Worm (Caenorhabditis elegans) whole organism, L3 larva: ENCODE measurements around the gene sra-34.
A peak's percentile ranks its signal among the peaks of the same experiment; 100 is the strongest.

Experiments
- R02D3.7 ChIP-seq: fragments of 150-350 bp; optimal IDR thresholded peaks from 2 replicates; lab custom pipeline; 2014; ENCODE audit warnings: missing biosample characterization, missing genetic modification characterization
- aly-2 ChIP-seq: fragments of 150-350 bp; optimal IDR thresholded peaks from 2 replicates; lab custom pipeline; 2014; ENCODE audit warnings: missing biosample characterization, missing genetic modification characterization
- ama-1 ChIP-seq: fragments of 150-350 bp; optimal IDR thresholded peaks from 2 replicates; lab custom pipeline; 2018
- ceh-9 ChIP-seq: sonication (generic microtip); optimal IDR thresholded peaks from 2 replicates; lab custom pipeline; 2018; ENCODE audit warnings: missing biosample characterization, missing genetic modification characterization
- daf-12 ChIP-seq: fragments of 150-350 bp; optimal IDR thresholded peaks from 2 replicates; lab custom pipeline; 2014; ENCODE audit warnings: missing biosample characterization, missing genetic modification reagents, missing genetic modification characterization
- egl-27 ChIP-seq: sonication (generic microtip); optimal IDR thresholded peaks from 4 replicates; lab custom pipeline; 2017; ENCODE audit warnings: missing biosample characterization, missing genetic modification reagents, missing genetic modification characterization
- egl-5 ChIP-seq: fragments of 150-350 bp; optimal IDR thresholded peaks from 2 replicates; lab custom pipeline; 2017; ENCODE audit warnings: missing biosample characterization, missing genetic modification reagents, missing genetic modification characterization, inconsistent platforms
- elt-1 ChIP-seq: fragments of 150-350 bp; optimal IDR thresholded peaks from 2 replicates; lab custom pipeline; 2014; ENCODE audit warnings: missing biosample characterization, missing genetic modification characterization
- elt-2 ChIP-seq: sonication (generic microtip); optimal IDR thresholded peaks from 2 replicates; lab custom pipeline; 2016; ENCODE audit warnings: missing genetic modification reagents, mild to moderate bottlenecking, missing genetic modification characterization, missing compliant biosample characterization
- elt-3 ChIP-seq, 3 experiments: fragments of 150-350 bp in 1 of 3; sonication (generic microtip) in 2 of 3; optimal IDR thresholded peaks; 2 replicates in 2 of 3; 4 replicates in 1 of 3; lab custom pipeline; 2014 to 2017; ENCODE audit warnings: missing biosample characterization in 3 of 3, missing genetic modification characterization in 3 of 3
- fkh-10 ChIP-seq: sonication (generic microtip); optimal IDR thresholded peaks from 2 replicates; lab custom pipeline; 2017; ENCODE audit warnings: missing biosample characterization, missing genetic modification reagents, missing genetic modification characterization
- fos-1 ChIP-seq: fragments of 150-350 bp; optimal IDR thresholded peaks from 2 replicates; lab custom pipeline; 2014; ENCODE audit warnings: missing biosample characterization, missing genetic modification characterization
- hmg-11 ChIP-seq: sonication (generic microtip); optimal IDR thresholded peaks from 2 replicates; lab custom pipeline; 2016; ENCODE audit warnings: missing genetic modification characterization, missing compliant biosample characterization
- lin-15B ChIP-seq: fragments of 150-350 bp; optimal IDR thresholded peaks from 2 replicates; lab custom pipeline; 2014; ENCODE audit warnings: missing biosample characterization, missing genetic modification characterization
- lin-39 ChIP-seq: fragments of 150-350 bp; optimal IDR thresholded peaks from 2 replicates; lab custom pipeline; 2018; ENCODE audit warnings: missing biosample characterization, missing genetic modification reagents, missing genetic modification characterization
- lsy-12 ChIP-seq: sonication (generic microtip); optimal IDR thresholded peaks from 2 replicates; lab custom pipeline; 2016; ENCODE audit warnings: mild to moderate bottlenecking, missing genetic modification characterization, missing compliant biosample characterization
- mml-1 ChIP-seq: fragments of 150-350 bp; sonication (generic microtip); optimal IDR thresholded peaks from 3 replicates; lab custom pipeline; 2014; ENCODE audit warnings: missing biosample characterization, missing genetic modification characterization
- nfya-1 ChIP-seq: sonication (generic microtip); optimal IDR thresholded peaks from 2 replicates; lab custom pipeline; 2017; ENCODE audit warnings: missing genetic modification characterization, mild to moderate bottlenecking, missing compliant biosample characterization, antibody characterized with exemption, moderate library complexity; ENCODE audit not compliant: insufficient read depth
- nhr-11 ChIP-seq: fragments of 150-350 bp; optimal IDR thresholded peaks from 2 replicates; lab custom pipeline; 2014; ENCODE audit warnings: missing biosample characterization, missing genetic modification characterization
- nhr-12 ChIP-seq: fragments of 150-350 bp; optimal IDR thresholded peaks from 2 replicates; lab custom pipeline; 2014; ENCODE audit warnings: missing biosample characterization, missing genetic modification characterization
- nhr-237 ChIP-seq: fragments of 150-350 bp; optimal IDR thresholded peaks from 2 replicates; lab custom pipeline; 2014; ENCODE audit warnings: missing biosample characterization, missing genetic modification characterization
- nhr-25 ChIP-seq: sonication (generic microtip); optimal IDR thresholded peaks from 2 replicates; lab custom pipeline; 2017; ENCODE audit warnings: missing biosample characterization, missing genetic modification characterization
- nhr-28 ChIP-seq: fragments of 150-350 bp; optimal IDR thresholded peaks from 2 replicates; lab custom pipeline; 2014; ENCODE audit warnings: missing biosample characterization, missing genetic modification characterization
- nhr-43 ChIP-seq: sonication (generic microtip); optimal IDR thresholded peaks from 2 replicates; lab custom pipeline; 2016; ENCODE audit warnings: mild to moderate bottlenecking, missing genetic modification characterization, missing compliant biosample characterization; ENCODE audit not compliant: poor library complexity, severe bottlenecking
- nhr-67 ChIP-seq: fragments of 150-350 bp; optimal IDR thresholded peaks from 2 replicates; lab custom pipeline; 2014; ENCODE audit warnings: missing biosample characterization, missing genetic modification characterization
- nhr-77 ChIP-seq: fragments of 150-350 bp; optimal IDR thresholded peaks from 2 replicates; lab custom pipeline; 2014; ENCODE audit warnings: missing biosample characterization, missing genetic modification characterization
- pha-4 ChIP-seq: fragments of 150-350 bp; optimal IDR thresholded peaks from 2 replicates; lab custom pipeline; 2014; ENCODE audit warnings: missing biosample characterization, missing genetic modification reagents, missing genetic modification characterization
- sea-2 ChIP-seq: fragments of 150-350 bp; sonication (generic microtip); optimal IDR thresholded peaks from 4 replicates; lab custom pipeline; 2014; ENCODE audit warnings: missing biosample characterization, missing genetic modification reagents, missing genetic modification characterization
- snpc-4 ChIP-seq: fragments of 150-350 bp; optimal IDR thresholded peaks from 2 replicates; lab custom pipeline; 2014; ENCODE audit warnings: missing biosample characterization, missing genetic modification characterization
- unc-62 ChIP-seq: fragments of 150-350 bp; sonication (generic microtip); optimal IDR thresholded peaks from 4 replicates; lab custom pipeline; 2014; ENCODE audit warnings: missing biosample characterization, missing genetic modification reagents, missing genetic modification characterization
- zag-1 ChIP-seq: fragments of 150-350 bp; optimal IDR thresholded peaks from 2 replicates; lab custom pipeline; 2014; ENCODE audit warnings: missing biosample characterization, missing genetic modification characterization
- ztf-4 ChIP-seq: fragments of 150-350 bp; optimal IDR thresholded peaks from 2 replicates; lab custom pipeline; 2014; ENCODE audit warnings: missing biosample characterization, missing genetic modification characterization

sra-34 gene

ce11 chrII:4581090-4581489 lies 37.6 kb upstream of the sra-34 start:
- TF ChIP-seq nhr-67 (tag; lab: Kevin White, UChicago): no peak
- no peak for TF ChIP-seq aly-2 (tag; lab: Kevin White, UChicago)
- TF ChIP-seq daf-12: no peak
- TF ChIP-seq nhr-77 (tag; lab: Kevin White, UChicago): no peak
- no peak for TF ChIP-seq nhr-11 (tag; lab: Kevin White, UChicago)
- TF ChIP-seq nhr-12 (tag; lab: Kevin White, UChicago): no peak
- no peak for TF ChIP-seq zag-1 (tag; lab: Kevin White, UChicago)
- no peak for TF ChIP-seq fos-1 (tag; lab: Kevin White, UChicago)
- TF ChIP-seq nhr-43: no peak
- TF ChIP-seq lin-15B (tag; lab: Kevin White, UChicago): no peak
- TF ChIP-seq ama-1 (lab: Kevin White, UChicago): no peak
- no peak for TF ChIP-seq nhr-25 (tag; lab: Kevin White, UChicago)
- TF ChIP-seq nfya-1: no peak
- no peak for TF ChIP-seq ceh-9 (tag; lab: Kevin White, UChicago)
- no peak for TF ChIP-seq egl-5
- no peak for TF ChIP-seq nhr-237
- TF ChIP-seq elt-1 (tag; lab: Kevin White, UChicago): no peak
- TF ChIP-seq sea-2 (GFP tag; lab: Kevin White, UChicago): no peak
- TF ChIP-seq, all 47 proteins: peak for 0

DNA sequence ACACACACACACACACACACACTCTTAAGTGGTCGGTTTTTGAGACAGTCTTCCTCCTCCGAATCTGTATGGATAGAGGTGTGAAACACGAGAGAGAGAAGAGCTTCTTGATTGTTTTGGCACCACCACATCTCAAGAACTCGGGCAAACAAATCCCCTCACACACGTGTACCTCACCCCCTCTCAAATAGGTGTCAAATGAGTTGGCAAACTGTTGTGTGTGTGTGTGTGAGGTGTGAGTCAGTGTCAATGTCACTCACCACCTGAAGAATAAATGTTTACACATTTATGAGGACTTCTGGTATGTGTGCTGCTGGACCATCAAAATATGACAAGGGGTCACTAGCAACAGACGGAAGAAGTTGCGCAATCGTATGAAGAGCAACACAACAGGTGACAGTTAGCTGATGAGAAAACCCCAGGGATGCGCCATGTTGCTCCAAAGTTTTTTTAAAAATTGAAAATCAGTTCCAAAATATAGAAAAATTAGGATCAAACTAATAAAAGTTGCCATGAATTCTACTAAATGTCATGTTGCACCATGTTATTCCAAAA lies 36.5 kb upstream of the sra-34 start:
- TF ChIP-seq pha-4 (tag; lab: Kevin White, UChicago) (peak; percentile 77), snpc-4 (tag; lab: Kevin White, UChicago) (no peak)

- TF ChIP-seq nhr-12 (tag; lab: Kevin White, UChicago) (no peak), unc-62 (peak; percentile 58)
- TF ChIP-seq, all 47 proteins: peak for 1
Measured at ce11 chrII:4579375-4579774, 35.9 kb upstream of the sra-34 start.

- TF ChIP-seq lin-15B (tag; lab: Kevin White, UChicago) (no peak), egl-27 (no peak), ama-1 (lab: Kevin White, UChicago) (no peak), snpc-4 (tag; lab: Kevin White, UChicago) (no peak), R02D3.7 (tag; lab: Kevin White, UChicago) (no peak), elt-1 (tag; lab: Kevin White, UChicago) (no peak)
Measured at ce11 chrII:4577391-4577790, 33.9 kb upstream of the sra-34 start.

DNA sequence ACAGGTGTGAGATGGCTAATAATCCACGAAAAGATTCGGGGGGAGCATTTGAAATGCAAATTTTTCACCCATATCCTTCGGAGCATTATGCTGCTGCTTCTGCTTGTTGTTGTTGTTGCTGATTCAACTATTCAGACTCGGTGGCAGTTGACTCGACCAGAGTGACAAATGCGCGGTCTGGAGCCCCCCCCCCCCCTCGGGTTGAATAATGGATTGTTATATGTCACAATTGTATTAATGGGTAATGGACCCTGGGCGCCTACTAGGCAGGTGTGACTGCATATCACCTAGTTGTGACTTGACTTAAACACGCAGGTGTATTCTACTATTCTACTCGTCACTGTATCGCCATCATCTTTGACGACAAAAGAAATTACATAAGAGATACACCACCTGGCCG lies 32.1 kb upstream of the sra-34 start:
- peak; percentile 79 for TF ChIP-seq lin-39
- TF ChIP-seq aly-2 (tag; lab: Kevin White, UChicago): no peak
- TF ChIP-seq nhr-67 (tag; lab: Kevin White, UChicago): no peak
- TF ChIP-seq lsy-12 (tag; lab: Kevin White, UChicago): peak; percentile 25
- no peak for TF ChIP-seq snpc-4 (tag; lab: Kevin White, UChicago)

DNA sequence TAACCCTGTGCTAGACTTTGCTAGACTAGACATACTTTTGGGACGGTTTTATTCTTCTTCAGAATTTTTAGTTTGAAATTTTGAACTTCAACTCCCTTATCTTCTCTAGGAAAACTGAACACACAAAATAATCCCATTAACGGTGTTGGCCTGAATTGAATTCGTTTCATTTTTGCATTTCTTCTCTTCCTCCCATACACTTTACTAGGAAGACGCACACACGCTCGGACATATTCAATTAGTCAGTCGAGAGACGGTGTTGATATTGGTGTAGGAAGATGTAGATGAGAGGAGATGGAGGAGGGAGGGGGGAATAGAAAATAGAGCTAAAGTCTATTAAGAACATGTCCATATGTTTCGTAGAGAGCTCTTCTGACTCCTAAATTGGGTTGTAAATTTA lies 31.2 kb upstream of the sra-34 start:
- TF ChIP-seq fkh-10 (GFP tag; lab: Kevin White, UChicago) (no peak), nfya-1 (no peak), mml-1 (tag; lab: Kevin White, UChicago) (no peak), sea-2 (GFP tag; lab: Kevin White, UChicago) (no peak), hmg-11 (no peak), elt-1 (tag; lab: Kevin White, UChicago) (no peak), nhr-28 (tag; lab: Kevin White, UChicago) (no peak), elt-3 (tag; optimal IDR thresholded peaks at IDR 0.05; lab: Kevin White, UChicago) (no peak), lin-39 (no peak), ztf-4 (tag; lab: Kevin White, UChicago) (no peak), elt-2 (tag; lab: Kevin White, UChicago) (no peak), snpc-4 (tag; lab: Kevin White, UChicago) (no peak), fos-1 (tag; lab: Kevin White, UChicago) (no peak), pha-4 (tag; lab: Kevin White, UChicago) (no peak), daf-12 (no peak)
- TF ChIP-seq, all 47 proteins: peak for 0
